Fruit fly (Drosophila melanogaster) whole organism, embryonic: ENCODE data around the gene Syx8.
A peak's percentile ranks its signal among the peaks of the same experiment; 100 is the strongest.

Experiments used
- Abd-B ChIP-seq: fragments of 200-800 bp; sonication (Bioruptor generic); optimal IDR thresholded peaks from 2 replicates; lab custom pipeline; 2018; ENCODE audit warnings: missing biosample characterization, mild to moderate bottlenecking, missing genetic modification characterization, moderate library complexity
- Ada2b ChIP-seq: fragments of 200-800 bp; sonication (Bioruptor generic); IDR thresholded peaks from 2 replicates; pipeline ENCODE4 v1.3.6; 2022; ENCODE audit warnings: missing biosample characterization, missing genetic modification characterization
- Atf3 ChIP-seq: fragments of 200-800 bp; sonication (Bioruptor generic); optimal IDR thresholded peaks from 3 replicates; lab custom pipeline; 2016; ENCODE audit warnings: missing biosample characterization, missing genetic modification characterization
- Atf6 ChIP-seq: fragments of 200-800 bp; sonication (Bioruptor generic); IDR thresholded peaks from 2 replicates; pipeline ENCODE4 v1.3.6; 2022; ENCODE audit warnings: missing biosample characterization, missing genetic modification characterization
- Bteb2 ChIP-seq: fragments of 200-800 bp; sonication (Bioruptor generic); optimal IDR thresholded peaks from 2 replicates; lab custom pipeline; 2016; ENCODE audit warnings: missing biosample characterization, missing genetic modification characterization
- CG11456 ChIP-seq: fragments of 200-800 bp; sonication (Bioruptor generic); IDR thresholded peaks from 3 replicates; pipeline ENCODE4 v1.3.6; 2022; ENCODE audit warnings: missing biosample characterization, missing genetic modification characterization
- CG11560 ChIP-seq: fragments of 200-800 bp; sonication (Bioruptor generic); IDR thresholded peaks from 3 replicates; pipeline ENCODE4 v1.3.6; 2022; ENCODE audit warnings: missing biosample characterization, missing genetic modification characterization
- CG12071 ChIP-seq: fragments of 200-800 bp; sonication (Bioruptor generic); optimal IDR thresholded peaks from 3 replicates; lab custom pipeline; 2018; ENCODE audit warnings: missing biosample characterization, mild to moderate bottlenecking, missing genetic modification characterization
- CG1529 ChIP-seq: fragments of 200-800 bp; sonication (Bioruptor generic); optimal IDR thresholded peaks from 3 replicates; lab custom pipeline; 2018; ENCODE audit warnings: missing biosample characterization, missing genetic modification characterization
- CG15479 ChIP-seq: fragments of 200-800 bp; sonication (Bioruptor generic); optimal IDR thresholded peaks from 3 replicates; lab custom pipeline; 2019; ENCODE audit warnings: missing biosample characterization, mild to moderate bottlenecking, missing genetic modification characterization, moderate library complexity
- CG15514 ChIP-seq: fragments of 200-800 bp; sonication (Bioruptor generic); optimal IDR thresholded peaks from 3 replicates; lab custom pipeline; 2017; ENCODE audit warnings: missing biosample characterization, missing genetic modification characterization, mild to moderate bottlenecking, moderate library complexity, missing genetic modification reagents
- CG18262 ChIP-seq: fragments of 200-800 bp; optimal IDR thresholded peaks from 3 replicates; lab custom pipeline; 2019; ENCODE audit warnings: missing biosample characterization, mild to moderate bottlenecking, missing genetic modification characterization, moderate library complexity
- CG2116 ChIP-seq: fragments of 200-800 bp; sonication (Bioruptor generic); optimal IDR thresholded peaks from 3 replicates; lab custom pipeline; 2018; ENCODE audit warnings: missing biosample characterization, mild to moderate bottlenecking, missing genetic modification characterization
- CG2120 ChIP-seq: fragments of 200-800 bp; sonication (Bioruptor generic); optimal IDR thresholded peaks from 3 replicates; lab custom pipeline; 2016; ENCODE audit warnings: missing biosample characterization, missing genetic modification characterization
- CG2199 ChIP-seq: fragments of 200-800 bp; sonication (Bioruptor generic); IDR thresholded peaks from 3 replicates; pipeline ENCODE4 v1.3.6; 2022; ENCODE audit warnings: missing biosample characterization, missing genetic modification characterization
- CG2202 ChIP-seq: fragments of 200-800 bp; sonication (Bioruptor generic); optimal IDR thresholded peaks from 2 replicates; lab custom pipeline; 2018; ENCODE audit warnings: missing biosample characterization, mild to moderate bottlenecking, missing genetic modification characterization
- CG32772 ChIP-seq: fragments of 200-800 bp; sonication (Bioruptor generic); IDR thresholded peaks from 2 replicates; pipeline ENCODE4 v1.3.6; 2022; ENCODE audit warnings: missing biosample characterization, missing genetic modification characterization
- CG4617 ChIP-seq: fragments of 200-800 bp; sonication (Bioruptor generic); optimal IDR thresholded peaks from 3 replicates; lab custom pipeline; 2016; ENCODE audit warnings: missing biosample characterization, missing genetic modification characterization, borderline replicate concordance
- CG5180 ChIP-seq: fragments of 200-800 bp; sonication (Bioruptor generic); optimal IDR thresholded peaks from 3 replicates; lab custom pipeline; 2017; ENCODE audit warnings: missing biosample characterization, missing genetic modification characterization, mild to moderate bottlenecking, moderate library complexity, missing genetic modification reagents
- CG6175 ChIP-seq: fragments of 200-800 bp; sonication (Bioruptor generic); IDR thresholded peaks from 3 replicates; pipeline ENCODE4 v1.3.6; 2022; ENCODE audit warnings: missing biosample characterization, missing genetic modification characterization
- CG6254 ChIP-seq: fragments of 200-800 bp; sonication (Bioruptor generic); optimal IDR thresholded peaks from 3 replicates; lab custom pipeline; 2017; ENCODE audit warnings: mild to moderate bottlenecking, missing biosample characterization, missing genetic modification reagents, missing genetic modification characterization
- CG7271 ChIP-seq: fragments of 200-800 bp; sonication (Bioruptor generic); optimal IDR thresholded peaks from 2 replicates; lab custom pipeline; 2018; ENCODE audit warnings: missing biosample characterization, mild to moderate bottlenecking, missing genetic modification characterization, moderate library complexity
- CG8290 ChIP-seq, 3 experiments: fragments of 200-800 bp; sonication (Bioruptor generic); optimal IDR thresholded peaks; 2 replicates each; lab custom pipeline; 2016 to 2019; ENCODE audit warnings: missing biosample characterization in 3 of 3, missing genetic modification characterization in 3 of 3, mild to moderate bottlenecking in 2 of 3, moderate library complexity in 1 of 3
- CHES-1-like ChIP-seq: fragments of 200-800 bp; sonication (Bioruptor generic); optimal IDR thresholded peaks from 2 replicates; lab custom pipeline; 2016; ENCODE audit warnings: missing biosample characterization, missing genetic modification characterization
- D19A ChIP-seq: fragments of 200-800 bp; optimal IDR thresholded peaks from 3 replicates; lab custom pipeline; 2019; ENCODE audit warnings: missing biosample characterization, mild to moderate bottlenecking, missing genetic modification characterization, moderate library complexity
- Dek ChIP-seq: fragments of 200-800 bp; sonication (Bioruptor generic); optimal IDR thresholded peaks from 3 replicates; lab custom pipeline; 2019; ENCODE audit warnings: missing biosample characterization, mild to moderate bottlenecking, missing genetic modification characterization, moderate library complexity
- Eip74EF ChIP-seq, 2 experiments: fragments of 200-800 bp in 1 of 2; fragments of >200 bp in 1 of 2; sonication (Bioruptor generic) in 1 of 2; optimal IDR thresholded peaks; 2 replicates each; lab custom pipeline; 2017 to 2019; ENCODE audit warnings: missing biosample characterization in 2 of 2, missing genetic modification characterization in 2 of 2, mild to moderate bottlenecking in 1 of 2, moderate library complexity in 1 of 2
- GATAe ChIP-seq: fragments of 200-800 bp; sonication (Bioruptor generic); conservative IDR thresholded peaks from 2 replicates; pipeline ENCODE4 v1.3.6; 2022; ENCODE audit warnings: missing biosample characterization, missing genetic modification characterization
- Kr ChIP-seq: fragments of 200-800 bp; sonication (Bioruptor generic); optimal IDR thresholded peaks from 2 replicates; lab custom pipeline; 2017; ENCODE audit warnings: missing biosample characterization, mild to moderate bottlenecking, missing genetic modification characterization
- Med ChIP-seq: fragments of 200-800 bp; sonication (Bioruptor generic); peaks from one replicate; lab custom pipeline; 2016; ENCODE audit warnings: missing biosample characterization, missing genetic modification characterization, mild to moderate bottlenecking, inconsistent platforms, moderate library complexity
- Meics ChIP-seq: fragments of 200-800 bp; sonication (Bioruptor generic); optimal IDR thresholded peaks from 2 replicates; lab custom pipeline; 2017; ENCODE audit warnings: missing biosample characterization, mild to moderate bottlenecking, missing genetic modification characterization
- NC2β ChIP-seq: fragments of 200-800 bp; sonication (Bioruptor generic); optimal IDR thresholded peaks from 2 replicates; lab custom pipeline; 2016; ENCODE audit warnings: missing biosample characterization, missing genetic modification characterization
- Rx ChIP-seq: fragments of 200-800 bp; sonication (Bioruptor generic); IDR thresholded peaks from 2 replicates; pipeline ENCODE4 v1.3.6; 2022; ENCODE audit warnings: missing biosample characterization, missing genetic modification characterization
- Sox100B ChIP-seq: fragments of 200-800 bp; sonication (Bioruptor generic); optimal IDR thresholded peaks from 3 replicates; lab custom pipeline; 2018; ENCODE audit warnings: missing biosample characterization, mild to moderate bottlenecking, missing genetic modification characterization
- Sox102F ChIP-seq: fragments of 200-800 bp; sonication (Bioruptor generic); optimal IDR thresholded peaks from 2 replicates; lab custom pipeline; 2018; ENCODE audit warnings: missing biosample characterization, mild to moderate bottlenecking, missing genetic modification characterization, moderate library complexity
- Trl ChIP-seq, 3 experiments: fragments of >200 bp in 2 of 3; fragments of 200-800 bp in 1 of 3; sonication (Bioruptor generic) in 1 of 3; optimal IDR thresholded peaks; 2 replicates in 1 of 3; 3 replicates in 2 of 3; lab custom pipeline; 2016 to 2017; ENCODE audit warnings: missing biosample characterization in 1 of 3, missing genetic modification characterization in 1 of 3
- YL-1 ChIP-seq: fragments of 200-800 bp; sonication (Bioruptor generic); optimal IDR thresholded peaks from 3 replicates; lab custom pipeline; 2017; ENCODE audit warnings: missing biosample characterization, mild to moderate bottlenecking, missing genetic modification characterization
- bowl ChIP-seq: fragments of 200-800 bp; sonication (Bioruptor generic); IDR thresholded peaks from 2 replicates; pipeline ENCODE4 v1.3.6; 2022; ENCODE audit warnings: missing biosample characterization, missing genetic modification characterization
- ci ChIP-seq: fragments of 200-800 bp; sonication (Bioruptor generic); IDR thresholded peaks from 3 replicates; pipeline ENCODE4 v1.3.6; 2022; ENCODE audit warnings: missing biosample characterization, missing genetic modification characterization
- corto ChIP-seq: fragments of 200-800 bp; sonication (Bioruptor generic); optimal IDR thresholded peaks from 2 replicates; lab custom pipeline; 2016; ENCODE audit warnings: missing biosample characterization, mild to moderate bottlenecking, missing genetic modification characterization, moderate library complexity
- crol ChIP-seq: fragments of 200-800 bp; sonication (Bioruptor generic); IDR thresholded peaks from 2 replicates; pipeline ENCODE4 v1.3.6; 2022; ENCODE audit warnings: missing biosample characterization, missing genetic modification characterization
- da ChIP-seq: fragments of 200-800 bp; sonication (Bioruptor generic); optimal IDR thresholded peaks from 2 replicates; lab custom pipeline; 2016; ENCODE audit warnings: missing biosample characterization, missing genetic modification characterization
- disco-r ChIP-seq: fragments of 200-800 bp; sonication (Bioruptor generic); optimal IDR thresholded peaks from 2 replicates; lab custom pipeline; 2016; ENCODE audit warnings: missing biosample characterization, missing genetic modification characterization
- fu2 ChIP-seq: fragments of 200-800 bp; sonication (Bioruptor generic); optimal IDR thresholded peaks from 2 replicates; lab custom pipeline; 2016; ENCODE audit warnings: missing biosample characterization, missing genetic modification characterization
- maf-S ChIP-seq: fragments of 200-800 bp; sonication (Bioruptor generic); optimal IDR thresholded peaks from 2 replicates; lab custom pipeline; 2016; ENCODE audit warnings: missing biosample characterization, missing genetic modification characterization
- mld ChIP-seq: fragments of 200-800 bp; sonication (Bioruptor generic); IDR thresholded peaks from 3 replicates; pipeline ENCODE4 v1.3.6; 2022; ENCODE audit warnings: missing biosample characterization, missing genetic modification characterization; ENCODE audit not compliant: partially characterized antibody
- nmo ChIP-seq: fragments of 200-800 bp; sonication (Bioruptor generic); optimal IDR thresholded peaks from 2 replicates; lab custom pipeline; 2018; ENCODE audit warnings: missing biosample characterization, mild to moderate bottlenecking, missing genetic modification characterization, moderate library complexity
- odd ChIP-seq: fragments of 200-800 bp; sonication (Bioruptor generic); optimal IDR thresholded peaks from 2 replicates; lab custom pipeline; 2017; ENCODE audit warnings: missing biosample characterization, mild to moderate bottlenecking, missing genetic modification characterization
- schlank ChIP-seq: fragments of 200-800 bp; sonication (Bioruptor generic); optimal IDR thresholded peaks from 2 replicates; lab custom pipeline; 2018; ENCODE audit warnings: missing biosample characterization, mild to moderate bottlenecking, missing genetic modification characterization
- tap ChIP-seq: fragments of 200-800 bp; optimal IDR thresholded peaks from 3 replicates; lab custom pipeline; 2019; ENCODE audit warnings: missing biosample characterization, mild to moderate bottlenecking, missing genetic modification characterization, moderate library complexity
- yki ChIP-seq: fragments of >200 bp; optimal IDR thresholded peaks from 3 replicates; lab custom pipeline; 2018

Syx8 gene

dm6 chr3L:16612972-16613371, 26.1 kb upstream of the Syx8 start (continued):
- TF ChIP-seq Rx (GFP tag; lab: Robert Waterston, UW) (no peak), CG1529 (no peak), Eip74EF (GFP tag; optimal IDR thresholded peaks at IDR 0.05; lab: Kevin White, UChicago) (no peak), CG15479 (GFP tag; lab: Kevin White, UChicago) (no peak), Sox100B (GFP tag; lab: Kevin White, UChicago) (no peak), CG8290 (GFP tag; optimal IDR thresholded peaks at IDR 0.05; lab: Kevin White, UChicago) (no peak), CG8290 (tag; optimal IDR thresholded peaks at IDR 0.05; lab: Kevin White, UChicago) (peak in 1 of 2 experiments; percentile 59), NC2β (GFP tag; lab: Kevin White, UChicago) (no peak), Dek (tag; lab: Kevin White, UChicago) (no peak), Atf6 (GFP tag; lab: Robert Waterston, UW) (no peak), da (GFP tag; lab: Kevin White, UChicago) (no peak), Atf3 (no peak), CG2116 (GFP tag; lab: Kevin White, UChicago) (no peak), D19A (tag; lab: Kevin White, UChicago) (no peak), odd (no peak), disco-r (GFP tag; lab: Kevin White, UChicago) (no peak), CG32772 (GFP tag; lab: Robert Waterston, UW) (no peak), CG7271 (tag; lab: Kevin White, UChicago) (no peak), CG6175 (GFP tag; lab: Robert Waterston, UW) (no peak), CG2202 (tag; lab: Kevin White, UChicago) (no peak), YL-1 (GFP tag; lab: Kevin White, UChicago) (no peak), CG11560 (tag; lab: Robert Waterston, UW) (no peak), tap (no peak), nmo (no peak), Abd-B (GFP tag; lab: Kevin White, UChicago) (no peak), ci (peak; percentile 10; the same call in 1 of the 3 replicates), Kr (no peak), yki (no peak), fu2 (no peak), bowl (no peak), Med (peak; percentile 83), CG2199 (no peak), CG12071 (GFP tag; lab: Kevin White, UChicago) (no peak), crol (GFP tag; lab: Robert Waterston, UW) (peak; percentile 59), GATAe (GFP tag; lab: Robert Waterston, UW) (no peak), mld (0 out of 3 replicates have a peak, but pooled peaks have one; percentile 13), Meics (GFP tag; lab: Kevin White, UChicago) (peak; percentile 11), CHES-1-like (GFP tag; lab: Kevin White, UChicago) (no peak), schlank (tag; lab: Kevin White, UChicago) (no peak), maf-S (GFP tag; lab: Kevin White, UChicago) (no peak), corto (GFP tag; lab: Kevin White, UChicago) (no peak), Bteb2 (GFP tag; lab: Kevin White, UChicago) (no peak), CG11456 (GFP tag; lab: Robert Waterston, UW) (no peak), Sox102F (no peak), Ada2b (GFP tag; lab: Robert Waterston, UW) (no peak), CG6254 (GFP tag; lab: Kevin White, UChicago) (no peak), Trl (optimal IDR thresholded peaks at IDR 0.05; lab: Kevin White, UChicago) (no peak), Trl (GFP tag; optimal IDR thresholded peaks at IDR 0.05; lab: Kevin White, UChicago) (no peak), CG4617 (no peak), CG15514 (GFP tag; lab: Kevin White, UChicago) (peak; percentile 6), CG5180 (GFP tag; lab: Kevin White, UChicago) (no peak), CG18262 (tag; lab: Kevin White, UChicago) (no peak), CG2120 (GFP tag; lab: Kevin White, UChicago) (peak; percentile 41)
